Fruit fly (Drosophila melanogaster) whole organism, embryonic: ENCODE measurements around the gene CG9133.
A peak's percentile ranks its signal among the peaks of the same experiment; 100 is the strongest.

Source experiments
- CG10431 ChIP-seq: fragments of 200-800 bp; sonication (Bioruptor generic); optimal IDR thresholded peaks from 3 replicates; lab custom pipeline; 2018; ENCODE audit warnings: missing biosample characterization, mild to moderate bottlenecking, missing genetic modification characterization
- CG10959 ChIP-seq: fragments of 200-800 bp; sonication (Bioruptor generic); IDR thresholded peaks from 2 replicates; pipeline ENCODE4 v1.3.6; 2022; ENCODE audit warnings: missing biosample characterization, missing genetic modification characterization
- CG11093 ChIP-seq: fragments of 200-800 bp; sonication (Bioruptor generic); IDR thresholded peaks from 3 replicates; pipeline ENCODE4 v1.3.6; 2022; ENCODE audit warnings: missing biosample characterization, missing genetic modification characterization
- CG12155 ChIP-seq: fragments of 200-800 bp; sonication (Bioruptor generic); optimal IDR thresholded peaks from 3 replicates; lab custom pipeline; 2016; ENCODE audit warnings: missing biosample characterization, missing genetic modification characterization
- CG12391 ChIP-seq: fragments of 200-800 bp; sonication (Bioruptor generic); optimal IDR thresholded peaks from 3 replicates; lab custom pipeline; 2018; ENCODE audit warnings: missing biosample characterization, mild to moderate bottlenecking, missing genetic modification characterization, moderate library complexity
- CG13624 ChIP-seq: fragments of 200-800 bp; sonication (Bioruptor generic); optimal IDR thresholded peaks from 2 replicates; lab custom pipeline; 2016; ENCODE audit warnings: missing biosample characterization, missing genetic modification characterization
- CG14710 ChIP-seq: fragments of 200-800 bp; sonication (Bioruptor generic); optimal IDR thresholded peaks from 3 replicates; lab custom pipeline; 2019; ENCODE audit warnings: missing biosample characterization, mild to moderate bottlenecking, missing genetic modification characterization, moderate library complexity
- CG17802 ChIP-seq: fragments of 200-800 bp; sonication (Bioruptor generic); optimal IDR thresholded peaks from 2 replicates; lab custom pipeline; 2018; ENCODE audit warnings: missing biosample characterization, mild to moderate bottlenecking, missing genetic modification characterization, moderate library complexity
- CG2116 ChIP-seq: fragments of 200-800 bp; sonication (Bioruptor generic); optimal IDR thresholded peaks from 3 replicates; lab custom pipeline; 2018; ENCODE audit warnings: missing biosample characterization, mild to moderate bottlenecking, missing genetic modification characterization
- CG2199 ChIP-seq: fragments of 200-800 bp; sonication (Bioruptor generic); IDR thresholded peaks from 3 replicates; pipeline ENCODE4 v1.3.6; 2022; ENCODE audit warnings: missing biosample characterization, missing genetic modification characterization
- CG2712 ChIP-seq: fragments of 200-800 bp; optimal IDR thresholded peaks from 3 replicates; lab custom pipeline; 2019; ENCODE audit warnings: missing biosample characterization, mild to moderate bottlenecking, missing genetic modification characterization, moderate library complexity
- CG31388 ChIP-seq: fragments of 200-800 bp; sonication (Bioruptor generic); optimal IDR thresholded peaks from 2 replicates; lab custom pipeline; 2016; ENCODE audit warnings: missing biosample characterization, missing genetic modification characterization
- CG33557 ChIP-seq: fragments of 200-800 bp; sonication (Bioruptor generic); optimal IDR thresholded peaks from 2 replicates; lab custom pipeline; 2019; ENCODE audit warnings: missing biosample characterization, mild to moderate bottlenecking, missing genetic modification characterization, moderate library complexity
- CG6683 ChIP-seq: fragments of 200-800 bp; sonication (Bioruptor generic); optimal IDR thresholded peaks from 2 replicates; lab custom pipeline; 2017; ENCODE audit warnings: missing biosample characterization, mild to moderate bottlenecking, missing genetic modification characterization, missing genetic modification reagents
- CG7357 ChIP-seq: fragments of 200-800 bp; sonication (Bioruptor generic); IDR thresholded peaks from 3 replicates; pipeline ENCODE4 v1.3.6; 2022; ENCODE audit warnings: missing biosample characterization, missing genetic modification characterization
- Dad ChIP-seq: fragments of 200-800 bp; sonication (Bioruptor generic); optimal IDR thresholded peaks from 3 replicates; lab custom pipeline; 2016; ENCODE audit warnings: missing biosample characterization, missing genetic modification characterization
- Dek ChIP-seq: fragments of 200-800 bp; sonication (Bioruptor generic); optimal IDR thresholded peaks from 3 replicates; lab custom pipeline; 2019; ENCODE audit warnings: missing biosample characterization, mild to moderate bottlenecking, missing genetic modification characterization, moderate library complexity
- Drgx ChIP-seq: fragments of 200-800 bp; sonication (Bioruptor generic); IDR thresholded peaks from 2 replicates; pipeline ENCODE4 v1.3.6; 2022; ENCODE audit warnings: missing biosample characterization, missing genetic modification characterization
- Ets97D ChIP-seq: fragments of 200-800 bp; sonication (Bioruptor generic); optimal IDR thresholded peaks from 3 replicates; lab custom pipeline; 2016; ENCODE audit warnings: missing biosample characterization, missing genetic modification characterization
- Hand ChIP-seq: fragments of 200-800 bp; sonication (Bioruptor generic); optimal IDR thresholded peaks from 2 replicates; lab custom pipeline; 2017; ENCODE audit warnings: mild to moderate bottlenecking, missing biosample characterization, missing genetic modification reagents, missing genetic modification characterization
- HmgZ ChIP-seq: fragments of 200-800 bp; sonication (Bioruptor generic); optimal IDR thresholded peaks from 2 replicates; lab custom pipeline; 2018; ENCODE audit warnings: missing biosample characterization, mild to moderate bottlenecking, missing genetic modification characterization
- Lhr ChIP-seq: fragments of 200-800 bp; sonication (Bioruptor generic); optimal IDR thresholded peaks from 3 replicates; lab custom pipeline; 2017; ENCODE audit warnings: mild to moderate bottlenecking, missing biosample characterization, missing genetic modification reagents, missing genetic modification characterization
- MBD-R2 ChIP-seq: fragments of 200-800 bp; sonication (Bioruptor generic); IDR thresholded peaks from 2 replicates; pipeline ENCODE4 v1.3.6; 2022; ENCODE audit warnings: missing biosample characterization, missing genetic modification characterization
- MESR4 ChIP-seq: fragments of 200-800 bp; sonication (Bioruptor generic); optimal IDR thresholded peaks from 2 replicates; lab custom pipeline; 2018; ENCODE audit warnings: missing biosample characterization, mild to moderate bottlenecking, missing genetic modification characterization, moderate library complexity
- NfI ChIP-seq: fragments of 200-800 bp; sonication (Bioruptor generic); optimal IDR thresholded peaks from 3 replicates; lab custom pipeline; 2018; ENCODE audit warnings: missing biosample characterization, mild to moderate bottlenecking, missing genetic modification characterization, moderate library complexity
- Opbp ChIP-seq: fragments of 200-800 bp; sonication (Bioruptor generic); IDR thresholded peaks from 3 replicates; pipeline ENCODE4 v1.3.6; 2022; ENCODE audit warnings: missing biosample characterization, missing genetic modification characterization; ENCODE audit not compliant: partially characterized antibody
- YL-1 ChIP-seq: fragments of 200-800 bp; sonication (Bioruptor generic); optimal IDR thresholded peaks from 3 replicates; lab custom pipeline; 2017; ENCODE audit warnings: missing biosample characterization, mild to moderate bottlenecking, missing genetic modification characterization
- br ChIP-seq: fragments of >200 bp; optimal IDR thresholded peaks from 2 replicates; lab custom pipeline; 2017
- chif ChIP-seq, 2 experiments: fragments of 200-800 bp; sonication (Bioruptor generic); optimal IDR thresholded peaks; 3 replicates each; lab custom pipeline; 2016; ENCODE audit warnings: missing biosample characterization in 2 of 2, missing genetic modification characterization in 2 of 2
- crol ChIP-seq: fragments of 200-800 bp; sonication (Bioruptor generic); IDR thresholded peaks from 2 replicates; pipeline ENCODE4 v1.3.6; 2022; ENCODE audit warnings: missing biosample characterization, missing genetic modification characterization
- disco-r ChIP-seq: fragments of 200-800 bp; sonication (Bioruptor generic); optimal IDR thresholded peaks from 2 replicates; lab custom pipeline; 2016; ENCODE audit warnings: missing biosample characterization, missing genetic modification characterization
- dysf ChIP-seq: fragments of 200-800 bp; sonication (Bioruptor generic); IDR thresholded peaks from 3 replicates; pipeline ENCODE4 v1.3.6; 2022; ENCODE audit warnings: missing biosample characterization, missing genetic modification characterization
- ewg ChIP-seq: fragments of 200-800 bp; sonication (Bioruptor generic); optimal IDR thresholded peaks from 3 replicates; lab custom pipeline; 2017; ENCODE audit warnings: mild to moderate bottlenecking, missing biosample characterization, missing genetic modification reagents, missing genetic modification characterization
- ftz-f1 ChIP-seq: fragments of 200-800 bp; sonication (Bioruptor generic); optimal IDR thresholded peaks from 2 replicates; lab custom pipeline; 2016; ENCODE audit warnings: missing biosample characterization, missing genetic modification characterization
- gfzf ChIP-seq: fragments of 200-800 bp; sonication (Bioruptor generic); optimal IDR thresholded peaks from 2 replicates; lab custom pipeline; 2016; ENCODE audit warnings: missing biosample characterization, mild to moderate bottlenecking, missing genetic modification characterization, moderate library complexity
- grn ChIP-seq: fragments of 200-800 bp; sonication (Bioruptor generic); optimal IDR thresholded peaks from 3 replicates; lab custom pipeline; 2017; ENCODE audit warnings: missing biosample characterization, missing genetic modification characterization
- gsb ChIP-seq: fragments of 200-800 bp; sonication (Bioruptor generic); IDR thresholded peaks from 2 replicates; pipeline ENCODE4 v1.3.6; 2022; ENCODE audit warnings: missing biosample characterization, missing genetic modification characterization
- lbe ChIP-seq: fragments of 200-800 bp; sonication (Bioruptor generic); optimal IDR thresholded peaks from 2 replicates; lab custom pipeline; 2016; ENCODE audit warnings: missing biosample characterization, mild to moderate bottlenecking, missing genetic modification characterization
- lilli ChIP-seq: fragments of 200-800 bp; sonication (Bioruptor generic); optimal IDR thresholded peaks from 3 replicates; lab custom pipeline; 2016; ENCODE audit warnings: missing biosample characterization, missing genetic modification characterization
- lola ChIP-seq, 3 experiments: fragments of >200 bp in 2 of 3; fragments of 200-800 bp in 1 of 3; sonication (Bioruptor generic) in 1 of 3; optimal IDR thresholded peaks; 2 replicates each; lab custom pipeline; 2017 to 2019; ENCODE audit warnings: missing biosample characterization in 3 of 3, missing genetic modification characterization in 3 of 3, mild to moderate bottlenecking in 1 of 3, moderate library complexity in 1 of 3
- nmo ChIP-seq: fragments of 200-800 bp; sonication (Bioruptor generic); optimal IDR thresholded peaks from 2 replicates; lab custom pipeline; 2018; ENCODE audit warnings: missing biosample characterization, mild to moderate bottlenecking, missing genetic modification characterization, moderate library complexity
- pita ChIP-seq: fragments of 200-800 bp; sonication (Bioruptor generic); optimal IDR thresholded peaks from 2 replicates; lab custom pipeline; 2017; ENCODE audit warnings: missing biosample characterization, mild to moderate bottlenecking, missing genetic modification characterization
- sisA ChIP-seq: fragments of 200-800 bp; sonication (Bioruptor generic); IDR thresholded peaks from 2 replicates; pipeline ENCODE4 v1.3.6; 2022; ENCODE audit warnings: missing biosample characterization, missing genetic modification characterization
- ssp ChIP-seq: fragments of 200-800 bp; sonication (Bioruptor generic); IDR thresholded peaks from 2 replicates; pipeline ENCODE4 v1.3.6; 2022; ENCODE audit warnings: missing biosample characterization, missing genetic modification characterization
- sug ChIP-seq: fragments of 200-800 bp; optimal IDR thresholded peaks from 2 replicates; lab custom pipeline; 2019; ENCODE audit warnings: missing biosample characterization, mild to moderate bottlenecking, missing genetic modification characterization, moderate library complexity
- tll ChIP-seq, 2 experiments: fragments of 200-800 bp in 1 of 2; fragments of >200 bp in 1 of 2; sonication (Bioruptor generic) in 1 of 2; optimal IDR thresholded peaks; 2 replicates each; lab custom pipeline; 2017 to 2019; ENCODE audit warnings: missing biosample characterization in 2 of 2, missing genetic modification characterization in 2 of 2, mild to moderate bottlenecking in 1 of 2, moderate library complexity in 1 of 2
- trem ChIP-seq: fragments of 200-800 bp; optimal IDR thresholded peaks from 3 replicates; lab custom pipeline; 2019; ENCODE audit warnings: missing biosample characterization, mild to moderate bottlenecking, missing genetic modification characterization, moderate library complexity
- vvl ChIP-seq: fragments of 200-800 bp; sonication (Bioruptor generic); IDR thresholded peaks from 2 replicates; pipeline ENCODE4 v1.3.6; 2022; ENCODE audit warnings: missing biosample characterization, missing genetic modification characterization
- zf30C ChIP-seq: fragments of 200-800 bp; sonication (Bioruptor generic); optimal IDR thresholded peaks from 3 replicates; lab custom pipeline; 2018; ENCODE audit warnings: missing biosample characterization, mild to moderate bottlenecking, missing genetic modification characterization

The CG9133 gene

DNA sequence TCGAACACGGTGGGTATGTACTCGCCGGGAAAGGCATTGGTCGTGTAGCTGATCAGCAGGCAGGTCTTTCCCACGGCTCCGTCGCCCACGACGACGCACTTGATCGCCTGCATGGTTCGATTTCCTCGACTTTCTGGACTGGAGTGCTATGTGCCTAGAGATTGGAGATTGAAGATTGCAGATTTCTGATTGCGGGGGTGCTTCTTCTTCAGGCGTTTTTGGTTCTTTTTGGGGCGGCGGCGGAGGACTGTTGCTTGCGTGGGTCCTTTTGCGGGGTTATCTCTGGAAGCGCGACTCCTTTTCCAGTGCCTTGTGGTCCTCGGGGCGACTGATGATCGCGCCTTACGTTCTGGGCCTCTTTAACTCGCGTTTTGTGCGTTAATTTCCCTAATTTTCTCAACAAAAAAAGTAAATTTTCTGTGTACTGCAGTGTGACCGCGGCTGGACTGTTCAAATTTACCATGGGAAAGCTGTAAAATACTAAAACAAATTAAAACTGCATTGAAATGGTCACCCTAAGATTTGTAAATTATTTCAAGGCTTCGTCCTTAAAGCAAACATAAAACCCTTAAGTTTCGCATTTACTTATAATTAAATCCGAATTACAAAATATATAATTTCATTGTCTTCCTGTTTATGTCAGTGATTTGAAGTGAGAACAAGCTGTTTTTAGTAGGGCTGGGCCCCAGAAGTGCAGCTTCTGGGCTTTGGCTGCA lies 50.6 kb downstream of the CG9133 start, which contains the start of the genes Rac1 and Acat2 (continued):
- TF ChIP-seq CG10431 (GFP tag; lab: Kevin White, UChicago) (no peak), CG10959 (no peak), grn (peak; percentile 97), Hand (GFP tag; lab: Kevin White, UChicago) (no peak), CG2116 (GFP tag; lab: Kevin White, UChicago) (peak; percentile 32), CG17802 (tag; lab: Kevin White, UChicago) (peak; percentile 33), CG33557 (GFP tag; lab: Kevin White, UChicago) (peak; percentile 25), sug (tag; lab: Kevin White, UChicago) (peak; percentile 37), Dad (no peak), Opbp (GFP tag; lab: Robert Waterston, UW) (0 out of 3 replicates have a peak, but pooled peaks have one; percentile 16), trem (tag; lab: Kevin White, UChicago) (peak; percentile 71), nmo (GFP tag; lab: Kevin White, UChicago) (peak; percentile 74), Dek (tag; lab: Kevin White, UChicago) (no peak), ewg (GFP tag; lab: Kevin White, UChicago) (no peak), CG2712 (tag; lab: Kevin White, UChicago) (peak; percentile 56), disco-r (GFP tag; lab: Kevin White, UChicago) (no peak), CG14710 (tag; lab: Kevin White, UChicago) (peak; percentile 76), lola (GFP tag; optimal IDR thresholded peaks at IDR 0.05; lab: Kevin White, UChicago) (peak in 1 of 3 experiments; percentile 9), CG13624 (GFP tag; lab: Kevin White, UChicago) (no peak), gfzf (GFP tag; lab: Kevin White, UChicago) (peak; percentile 94), Lhr (GFP tag; lab: Kevin White, UChicago) (peak; percentile 72), dysf (GFP tag; lab: Robert Waterston, UW) (no peak), gsb (GFP tag; lab: Robert Waterston, UW) (no peak), pita (GFP tag; lab: Kevin White, UChicago) (no peak), CG7357 (GFP tag; lab: Robert Waterston, UW) (peak; percentile 94), crol (GFP tag; lab: Robert Waterston, UW) (no peak), chif (GFP tag; optimal IDR thresholded peaks at IDR 0.05; lab: Kevin White, UChicago) (peak in 1 of 2 experiments; percentile 12), CG6683 (no peak), MBD-R2 (peak; percentile 63), zf30C (GFP tag; lab: Kevin White, UChicago) (peak; percentile 20), HmgZ (tag; lab: Kevin White, UChicago) (peak; percentile 17), MESR4 (GFP tag; lab: Kevin White, UChicago) (peak; percentile 73), CG12155 (GFP tag; lab: Kevin White, UChicago) (no peak), ftz-f1 (GFP tag; lab: Kevin White, UChicago) (peak; percentile 21), YL-1 (GFP tag; lab: Kevin White, UChicago) (peak; percentile 90), CG11093 (GFP tag; lab: Robert Waterston, UW) (no peak), Ets97D (GFP tag; lab: Kevin White, UChicago) (peak; percentile 60), br (lab: Kevin White, UChicago) (no peak), sisA (GFP tag; lab: Robert Waterston, UW) (no peak), lbe (GFP tag; lab: Kevin White, UChicago) (no peak), vvl (peak; percentile 27; the same call in 1 of the 2 replicates), lilli (GFP tag; lab: Kevin White, UChicago) (peak; percentile 11), NfI (no peak), Drgx (no peak), ssp (GFP tag; lab: Robert Waterston, UW) (peak; percentile 93), CG12391 (tag; lab: Kevin White, UChicago) (peak; percentile 57), CG31388 (GFP tag; lab: Kevin White, UChicago) (no peak), CG2199 (GFP tag; lab: Robert Waterston, UW) (no peak), tll (GFP tag; optimal IDR thresholded peaks at IDR 0.05; lab: Kevin White, UChicago) (no peak)
